Worm (Caenorhabditis elegans): ENCODE data around the gene sri-20.

Gene sri-20

ce11 chrV:10395173-10395766 is 26.9 kb downstream of the sri-20 start, which contains the start of the genes col-151 and ugt-1:
col-151 (minus strand) TSS chrV:10395223.
ugt-1 (plus strand) TSS chrV:10395663.
- no peak for TF ChIP-seq scrt-1 (GFP tag; IDR thresholded peaks at IDR 0.05)
- no peak for TF ChIP-seq hmbx-1 (tag; optimal IDR thresholded peaks at IDR 0.05)
- no peak for TF ChIP-seq ceh-36 (tag; optimal IDR thresholded peaks at IDR 0.05)
- no peak for TF ChIP-seq tbx-11 (GFP tag; IDR thresholded peaks at IDR 0.05)
- no peak for TF ChIP-seq tra-4 (tag; optimal IDR thresholded peaks at IDR 0.05)
- no peak for TF ChIP-seq ama-1 (optimal IDR thresholded peaks at IDR 0.05)
- TF ChIP-seq sea-1 (GFP tag; conservative IDR thresholded peaks at IDR 0.05) = no peak
- TF ChIP-seq pes-1 (GFP tag; IDR thresholded peaks at IDR 0.05) = no peak
- no peak for TF ChIP-seq tbx-37 (GFP tag; conservative IDR thresholded peaks at IDR 0.05)
- no peak for TF ChIP-seq ets-7 (tag; optimal IDR thresholded peaks at IDR 0.05)
- TF ChIP-seq ceh-13 (GFP tag; optimal IDR thresholded peaks at IDR 0.05) = no peak
- TF ChIP-seq flt-1 (GFP tag; IDR thresholded peaks at IDR 0.05) = no peak
- TF ChIP-seq F13C5.2 (tag; optimal IDR thresholded peaks at IDR 0.05) = no peak
- no peak for TF ChIP-seq hnd-1 (tag; optimal IDR thresholded peaks at IDR 0.05)
- no peak for TF ChIP-seq B0310.2 (tag; optimal IDR thresholded peaks at IDR 0.05)
- TF ChIP-seq hmg-4 (GFP tag; optimal IDR thresholded peaks at IDR 0.05) = no peak

ce11 chrV:10398431-10398830 is 30.1 kb downstream of the sri-20 start, which contains the start of gene ugt-2:
ugt-2 (plus strand) TSS chrV:10398801.
- TF ChIP-seq pes-1 (GFP tag; IDR thresholded peaks at IDR 0.05) = no peak
- TF ChIP-seq tra-4 (tag; optimal IDR thresholded peaks at IDR 0.05) = no peak
- no peak for TF ChIP-seq scrt-1 (GFP tag; IDR thresholded peaks at IDR 0.05)
- TF ChIP-seq ets-7 (tag; optimal IDR thresholded peaks at IDR 0.05) = no peak
- TF ChIP-seq aly-1 (tag; optimal IDR thresholded peaks at IDR 0.05) = no peak
- TF ChIP-seq hnd-1 (tag; optimal IDR thresholded peaks at IDR 0.05) = no peak
- TF ChIP-seq tbx-11 (GFP tag; IDR thresholded peaks at IDR 0.05) = no peak

- TF ChIP-seq tbx-11 (GFP tag; IDR thresholded peaks at IDR 0.05) (no peak), flt-1 (GFP tag; IDR thresholded peaks at IDR 0.05) (no peak), tbx-37 (GFP tag; conservative IDR thresholded peaks at IDR 0.05) (no peak), ama-1 (optimal IDR thresholded peaks at IDR 0.05) (no peak), aly-1 (tag; optimal IDR thresholded peaks at IDR 0.05) (no peak), ceh-13 (GFP tag; optimal IDR thresholded peaks at IDR 0.05) (no peak), tra-4 (tag; optimal IDR thresholded peaks at IDR 0.05) (no peak), ceh-36 (tag; optimal IDR thresholded peaks at IDR 0.05) (no peak), ets-7 (tag; optimal IDR thresholded peaks at IDR 0.05) (no peak), pes-1 (GFP tag; IDR thresholded peaks at IDR 0.05) (no peak)
Measured at ce11 chrV:10399290-10399689, 30.9 kb downstream of the sri-20 start.

- TF ChIP-seq hmbx-1 (tag; optimal IDR thresholded peaks at IDR 0.05) (no peak), sea-1 (GFP tag; conservative IDR thresholded peaks at IDR 0.05) (no peak), tra-4 (tag; optimal IDR thresholded peaks at IDR 0.05) (no peak), hmg-4 (GFP tag; optimal IDR thresholded peaks at IDR 0.05) (no peak), aly-1 (tag; optimal IDR thresholded peaks at IDR 0.05) (no peak), scrt-1 (GFP tag; IDR thresholded peaks at IDR 0.05) (no peak), hnd-1 (tag; optimal IDR thresholded peaks at IDR 0.05) (no peak), ceh-36 (tag; optimal IDR thresholded peaks at IDR 0.05) (no peak), ceh-13 (GFP tag; optimal IDR thresholded peaks at IDR 0.05) (no peak), ets-7 (tag; optimal IDR thresholded peaks at IDR 0.05) (no peak), tbx-11 (GFP tag; IDR thresholded peaks at IDR 0.05) (no peak), B0310.2 (tag; optimal IDR thresholded peaks at IDR 0.05) (no peak), tbx-37 (GFP tag; conservative IDR thresholded peaks at IDR 0.05) (no peak), flt-1 (GFP tag; IDR thresholded peaks at IDR 0.05) (no peak), pes-1 (GFP tag; IDR thresholded peaks at IDR 0.05) (no peak), ama-1 (optimal IDR thresholded peaks at IDR 0.05) (no peak), F13C5.2 (tag; optimal IDR thresholded peaks at IDR 0.05) (no peak)
Measured at ce11 chrV:10402804-10403203, 34.4 kb downstream of the sri-20 start, which contains the start of gene F15H10.8. F15H10.8 (minus strand) TSS chrV:10402904.

ce11 chrV:10404701-10405100 is 36.3 kb downstream of the sri-20 start:
- TF ChIP-seq ama-1 (optimal IDR thresholded peaks at IDR 0.05) = no peak
- TF ChIP-seq B0310.2 (tag; optimal IDR thresholded peaks at IDR 0.05) = no peak
- no peak for TF ChIP-seq hmg-4 (GFP tag; optimal IDR thresholded peaks at IDR 0.05)
- TF ChIP-seq tbx-11 (GFP tag; IDR thresholded peaks at IDR 0.05) = no peak
- no peak for TF ChIP-seq F13C5.2 (tag; optimal IDR thresholded peaks at IDR 0.05)
- no peak for TF ChIP-seq scrt-1 (GFP tag; IDR thresholded peaks at IDR 0.05)
- no peak for TF ChIP-seq tra-4 (tag; optimal IDR thresholded peaks at IDR 0.05)
- TF ChIP-seq sea-1 (GFP tag; conservative IDR thresholded peaks at IDR 0.05) = no peak

ce11 chrV:10406313-10406712 is 38.0 kb downstream of the sri-20 start, which contains the start of gene F15H10.7:
F15H10.7 (minus strand) TSS chrV:10406413.
- no peak for TF ChIP-seq tra-4 (tag; optimal IDR thresholded peaks at IDR 0.05)
- TF ChIP-seq aly-1 (tag; optimal IDR thresholded peaks at IDR 0.05) = no peak
- TF ChIP-seq ets-7 (tag; optimal IDR thresholded peaks at IDR 0.05) = no peak
- TF ChIP-seq flt-1 (GFP tag; IDR thresholded peaks at IDR 0.05) = no peak
- TF ChIP-seq F13C5.2 (tag; optimal IDR thresholded peaks at IDR 0.05) = no peak
- TF ChIP-seq tbx-37 (GFP tag; conservative IDR thresholded peaks at IDR 0.05) = no peak
- TF ChIP-seq ceh-36 (tag; optimal IDR thresholded peaks at IDR 0.05) = no peak
- TF ChIP-seq scrt-1 (GFP tag; IDR thresholded peaks at IDR 0.05) = no peak
- no peak for TF ChIP-seq tbx-11 (GFP tag; IDR thresholded peaks at IDR 0.05)
- TF ChIP-seq hnd-1 (tag; optimal IDR thresholded peaks at IDR 0.05) = no peak

ce11 chrV:10410030-10410713 is 41.8 kb downstream of the sri-20 start, which contains the start of gene F15H10.12:
F15H10.12 (minus strand) TSS chrV:10410080.
- TF ChIP-seq hmg-4 (GFP tag; optimal IDR thresholded peaks at IDR 0.05) (no peak), B0310.2 (tag; optimal IDR thresholded peaks at IDR 0.05) (no peak), ceh-13 (GFP tag; optimal IDR thresholded peaks at IDR 0.05) (no peak), ceh-36 (tag; optimal IDR thresholded peaks at IDR 0.05) (no peak)
